Fruit fly (Drosophila melanogaster) S2 (cell line): Measurements from ENCODE around the gene Hinfp.
"Not testable (repeated sequence)": the region's sequence is repeated elsewhere in the genome, so short reads cannot be mapped to it uniquely, and the experiment has no call there.

Source experiments
- CG8478 ChIP-seq: fragments of >200 bp; optimal IDR thresholded peaks from 2 replicates; lab custom pipeline; 2018
- CTCF ChIP-seq, 2 experiments: fragments of >200 bp; optimal IDR thresholded peaks; 2 replicates each; lab custom pipeline; 2018

Hinfp gene

DNA sequence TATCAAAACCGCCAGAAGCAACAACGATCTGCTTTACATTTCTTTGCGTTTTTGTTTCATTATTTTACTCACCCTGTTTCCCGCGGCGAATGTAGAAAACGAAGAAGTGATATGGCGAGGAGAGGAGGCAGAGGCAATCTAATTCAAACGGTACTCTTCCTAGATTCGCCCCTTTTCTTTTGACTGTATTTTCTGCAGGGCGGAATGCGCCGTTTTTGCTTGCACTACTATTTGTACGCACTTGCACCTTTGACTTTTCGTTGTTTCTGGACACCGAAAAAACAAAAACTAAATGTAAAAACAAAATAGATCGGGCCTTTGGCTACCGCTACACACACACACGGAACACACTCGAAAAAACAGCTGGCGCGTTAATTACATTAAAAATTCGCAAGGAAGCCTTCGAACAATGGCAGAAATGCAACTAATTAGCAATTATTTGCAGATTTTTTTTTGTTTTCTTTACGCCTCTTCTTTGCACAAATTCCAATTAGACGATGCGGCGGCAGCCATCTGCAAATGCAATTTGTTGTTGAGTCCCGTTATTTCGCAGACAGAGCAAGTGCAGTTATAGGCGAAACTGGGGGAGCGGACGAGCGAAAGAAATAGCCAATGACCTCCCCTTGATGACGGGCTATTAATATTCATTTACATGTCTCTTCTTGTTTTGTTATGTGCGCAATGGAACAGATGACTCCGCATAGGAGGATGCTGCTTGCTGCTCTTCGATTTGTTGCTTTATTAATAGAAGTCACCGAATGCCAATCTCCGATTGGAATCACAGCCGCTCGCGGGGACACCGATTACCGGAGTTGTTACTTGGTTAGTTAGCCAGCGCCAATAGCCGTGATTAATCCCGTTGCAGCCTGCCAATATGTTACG is 5.9 kb upstream of the Hinfp start:
- no peak for TF ChIP-seq CG8478
- TF ChIP-seq CTCF (optimal IDR thresholded peaks at IDR 0.05; lab: Kevin White, UChicago), result no peak

DNA sequence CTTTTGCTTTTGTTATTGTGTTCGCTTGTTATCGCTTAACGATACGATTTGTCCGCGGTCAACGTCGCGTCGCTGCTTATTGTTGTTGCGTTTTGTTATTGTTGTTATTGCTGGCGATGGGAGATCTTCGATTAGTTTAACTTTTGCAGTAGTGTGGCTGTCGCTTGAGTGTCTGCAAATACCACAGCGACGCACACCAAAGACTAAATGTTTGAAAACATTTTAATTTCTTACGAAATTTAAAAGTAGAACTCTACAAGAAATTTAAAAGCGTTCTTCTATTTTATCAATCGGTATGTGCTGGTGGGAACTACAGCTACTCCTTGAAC is 5.3 kb upstream of the Hinfp start, which contains the start of gene spdi:
TSS of gene spdi (minus strand) at position 94 of the 329 bp plus-strand sequence.
- TF ChIP-seq CTCF (optimal IDR thresholded peaks at IDR 0.05; lab: Kevin White, UChicago) (no peak), CG8478 (no peak)

DNA sequence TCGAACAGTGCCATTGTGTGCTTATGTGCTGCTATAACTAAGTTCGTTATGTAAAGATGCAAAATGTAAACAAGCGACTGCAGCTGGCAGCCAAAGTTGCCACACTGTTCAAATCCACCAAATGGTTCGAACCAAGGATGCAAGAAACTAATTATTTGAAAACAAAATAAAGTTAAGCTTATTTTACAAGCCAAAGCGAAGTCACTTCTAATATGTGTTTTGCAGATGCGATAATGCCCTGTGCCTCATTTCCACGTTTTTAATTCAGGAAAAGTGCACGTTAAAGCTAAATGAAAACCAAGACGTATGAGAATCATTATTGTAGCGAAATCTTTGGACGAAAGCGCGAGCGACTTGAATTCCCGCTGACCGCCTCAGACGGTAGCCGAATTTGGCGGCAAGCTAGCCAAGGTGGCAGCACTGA is 4.2 kb upstream of the Hinfp start, which contains the start of the genes CG13365 and Vsp37A:
TSS of gene CG13365 (minus strand) at position 84 of the 424 bp plus-strand sequence.
TSS of gene Vsp37A (plus strand) at position 399 of the 424 bp plus-strand sequence.
- TF ChIP-seq CTCF (optimal IDR thresholded peaks at IDR 0.05; lab: Kevin White, UChicago) (peak in 1 of 2 experiments; percentile 43), CG8478 (no peak)

DNA sequence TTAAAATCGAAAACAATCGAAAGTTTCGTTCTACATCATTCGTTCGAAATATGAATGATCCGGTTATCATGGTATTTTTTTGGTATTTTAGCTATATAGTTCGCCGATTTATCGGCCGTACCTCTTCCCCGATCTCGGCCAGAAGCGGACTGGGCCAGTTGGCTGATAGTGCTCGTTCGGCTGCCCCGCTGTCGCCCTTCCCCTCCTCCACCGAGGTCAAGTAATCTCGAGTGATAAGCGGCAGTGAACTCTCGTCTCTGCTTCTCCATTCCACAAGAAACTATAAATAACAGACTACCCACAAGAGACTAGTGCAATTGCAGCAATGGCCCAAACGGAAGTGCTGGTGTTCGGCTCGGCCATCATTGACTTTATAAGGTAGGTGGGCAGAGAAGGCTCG is 2.0 kb upstream of the Hinfp start, which contains the start of gene CG13369:
TSS of gene CG13369 (plus strand) at position 112 of the 400 bp plus-strand sequence.
- TF ChIP-seq CTCF (optimal IDR thresholded peaks at IDR 0.05; lab: Kevin White, UChicago) (no peak), CG8478 (no peak)

DNA sequence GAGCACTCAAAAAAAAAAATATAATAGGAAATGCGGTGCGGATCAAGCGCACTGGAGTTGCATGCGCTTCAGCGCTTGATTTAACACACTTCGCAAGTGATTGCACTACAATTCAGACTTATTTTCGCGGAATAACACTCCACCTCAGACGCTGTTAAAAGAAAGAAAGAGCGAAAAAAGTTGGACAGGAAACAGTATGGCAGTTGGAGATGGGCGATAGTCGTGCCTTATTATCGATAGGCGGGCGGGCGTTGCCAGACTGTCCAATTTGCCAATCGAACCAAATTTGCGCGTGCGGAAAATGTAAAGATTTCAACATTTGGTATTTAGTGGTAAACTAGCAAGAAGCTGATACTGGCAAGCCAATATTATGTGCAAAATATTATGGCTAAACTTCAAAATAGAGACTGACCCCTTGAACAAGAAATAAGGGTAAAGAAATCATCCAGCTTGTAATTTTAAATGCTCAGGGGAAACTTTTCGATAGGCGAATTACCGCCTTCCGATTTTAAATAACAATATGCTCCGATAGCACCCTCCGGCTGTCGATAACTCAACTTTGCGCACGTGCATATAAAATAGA is 4.0 kb downstream of the Hinfp start, which contains the start of the genes RpL36 and Mybbp1A:
TSS of gene RpL36 (minus strand) at position 245 of the 583 bp plus-strand sequence.
TSS of gene Mybbp1A (plus strand) at position 535 of the 583 bp plus-strand sequence.
- TF ChIP-seq CTCF (optimal IDR thresholded peaks at IDR 0.05; lab: Kevin White, UChicago) (peak; percentile 22 to 26), CG8478 (no peak)

DNA sequence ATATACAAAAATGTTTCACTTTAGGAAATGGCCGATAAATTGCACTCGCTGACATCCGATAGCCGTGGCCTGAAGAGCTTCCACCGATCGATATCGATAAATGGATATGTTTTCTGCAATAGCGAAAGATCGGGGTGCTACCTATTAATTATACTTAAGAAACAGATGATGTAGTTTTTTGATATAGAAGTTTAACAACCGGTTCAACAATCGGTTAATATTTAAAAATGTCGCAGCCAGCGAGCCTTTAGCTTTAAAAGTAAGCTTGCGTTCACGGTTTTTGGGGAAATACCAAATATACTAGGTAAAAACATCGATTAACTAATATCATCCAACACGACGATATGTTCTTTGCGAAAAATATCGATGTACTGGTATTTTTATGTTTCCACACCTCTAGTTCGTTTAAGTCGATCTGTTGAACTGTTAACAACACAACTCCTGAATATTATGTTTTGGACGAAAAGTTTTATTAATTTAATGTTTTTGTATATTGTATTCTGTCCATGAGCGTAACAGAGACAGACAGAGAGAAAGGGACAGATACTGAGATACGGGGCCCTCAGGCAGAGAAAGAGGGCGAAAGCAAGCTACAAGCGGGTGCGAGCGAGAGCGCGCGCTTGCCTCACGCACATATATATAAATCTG is 10.3 kb downstream of the Hinfp start, which contains the start of gene Dredd:
TSS of gene Dredd (minus strand) at position 51 of the 648 bp plus-strand sequence.
- TF ChIP-seq CTCF (optimal IDR thresholded peaks at IDR 0.05; lab: Kevin White, UChicago), result no peak
- TF ChIP-seq CG8478, result no peak

DNA sequence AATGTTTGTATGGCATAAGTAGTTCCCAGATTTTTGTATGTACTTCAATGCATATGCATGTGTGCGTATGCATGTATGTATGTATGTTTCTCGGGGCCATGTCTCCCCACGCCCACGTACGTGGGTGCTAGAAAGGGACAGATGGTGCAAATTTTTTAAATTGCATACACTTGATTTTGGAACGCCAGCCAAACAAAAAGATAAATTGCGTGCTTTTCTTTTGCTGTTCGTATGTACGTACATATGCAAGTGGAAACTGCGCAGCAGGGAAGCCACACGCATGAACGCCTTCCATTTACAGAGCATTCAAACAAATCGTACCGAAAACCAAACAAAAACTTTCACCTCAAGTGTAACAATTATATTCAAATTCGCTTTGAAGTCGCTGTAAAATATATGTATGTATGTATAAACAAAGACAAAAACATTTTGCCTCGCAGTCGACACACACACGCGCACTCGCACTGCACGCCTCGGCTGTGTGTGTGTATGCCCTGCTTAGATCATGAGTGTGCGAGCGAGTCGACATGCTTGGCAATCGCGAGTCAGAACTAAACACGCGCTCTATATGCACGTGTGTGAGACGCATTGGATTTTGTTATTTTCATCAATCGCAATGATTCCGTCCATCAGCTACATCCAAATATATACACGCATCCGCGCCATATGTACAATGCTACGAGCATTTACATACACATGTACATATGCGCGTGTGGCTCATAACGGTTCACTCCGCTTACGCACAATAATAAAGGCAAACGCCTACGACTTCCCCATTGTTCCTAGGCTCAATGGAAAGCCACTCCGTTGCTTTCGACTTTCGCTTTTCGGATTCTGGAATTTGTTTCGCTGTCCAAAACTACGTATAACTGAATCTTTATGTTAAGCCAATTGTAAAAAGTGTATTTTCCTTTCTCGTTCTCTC is 11.5 kb downstream of the Hinfp start:
- TF ChIP-seq CG8478 (no peak), CTCF (optimal IDR thresholded peaks at IDR 0.05; lab: Kevin White, UChicago) (peak in 1 of 2 experiments; percentile 9)

DNA sequence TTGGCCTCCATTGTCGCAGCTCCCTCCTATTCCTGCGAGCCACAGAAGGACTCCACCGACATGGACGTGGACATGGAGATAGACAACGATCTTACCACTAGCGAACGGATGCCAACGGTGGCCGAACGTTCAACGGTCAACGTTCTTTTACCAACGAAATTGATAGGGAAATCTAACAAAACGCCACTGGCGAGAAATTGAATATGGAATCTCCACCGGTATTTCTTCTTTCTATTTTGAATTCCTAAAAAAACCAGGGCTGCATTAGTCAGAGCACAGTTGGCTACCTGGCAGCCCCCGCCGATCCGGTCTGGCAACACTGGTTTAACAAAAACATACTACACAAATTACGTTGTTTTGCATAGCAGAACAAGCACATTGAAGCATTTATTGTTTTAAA is 19.1 kb downstream of the Hinfp start, which contains the start of gene CG13367:
TSS of gene CG13367 (plus strand) at position 301 of the 400 bp plus-strand sequence.
- TF ChIP-seq CG8478; CTCF (optimal IDR thresholded peaks at IDR 0.05; lab: Kevin White, UChicago): not testable (repeated sequence)

DNA sequence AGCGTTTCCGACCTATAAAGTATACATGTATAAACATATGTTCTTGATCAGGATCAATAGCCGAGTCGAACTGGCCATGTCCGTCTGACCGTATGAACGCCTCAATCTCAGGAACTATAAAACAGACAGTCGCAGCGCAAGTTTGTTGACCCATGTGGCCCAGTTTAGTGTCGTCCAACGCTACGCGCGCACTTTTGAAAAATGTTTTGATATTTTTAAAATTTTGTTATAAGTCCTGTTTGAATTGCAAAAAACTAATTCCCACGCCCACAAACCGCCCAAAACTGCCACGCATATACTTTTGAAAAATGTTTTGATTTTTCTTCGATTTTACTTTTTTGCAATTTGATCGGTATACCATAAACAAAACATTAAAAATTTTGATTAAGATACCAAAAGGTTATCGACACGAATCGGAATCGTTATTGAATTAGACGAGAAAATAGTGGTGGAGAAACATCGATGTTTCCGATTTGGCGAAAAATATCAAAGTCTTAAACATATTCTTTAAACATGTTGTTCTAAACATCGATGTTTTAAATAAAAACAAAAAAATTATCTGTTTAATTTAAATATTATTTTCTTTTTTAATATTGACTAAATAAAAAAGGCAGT is 21.2 kb downstream of the Hinfp start:
- TF ChIP-seq CTCF (optimal IDR thresholded peaks at IDR 0.05; lab: Kevin White, UChicago), result no peak
- TF ChIP-seq CG8478, result no peak

DNA sequence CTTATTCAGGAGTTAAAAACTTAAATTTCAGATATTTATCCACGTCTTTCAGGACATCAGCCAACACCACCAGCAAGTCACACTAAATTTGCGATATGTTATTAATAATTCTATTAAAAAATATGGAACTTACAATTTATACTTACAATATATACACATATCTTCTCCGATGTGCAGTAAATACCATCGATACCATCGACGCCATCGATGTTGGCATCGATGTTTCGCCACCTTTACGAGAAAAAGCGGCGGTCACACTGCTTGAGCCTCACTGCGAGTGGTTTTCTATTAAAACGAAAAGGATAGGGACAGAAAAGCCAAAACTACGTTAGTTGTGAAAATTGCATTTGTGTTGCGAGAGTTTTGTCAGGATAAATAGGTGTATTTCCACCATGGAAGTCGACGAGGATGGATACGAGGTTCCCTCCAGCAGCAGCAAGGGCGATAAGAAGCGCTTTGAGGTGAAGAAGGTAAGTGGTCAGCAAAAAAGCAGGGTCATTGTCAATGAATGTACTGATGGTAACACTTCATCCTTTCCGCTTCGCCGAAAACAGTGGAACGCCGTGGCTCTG is 21.8 kb downstream of the Hinfp start, which contains the start of gene Roc1a:
TSS of gene Roc1a (plus strand) at position 249 of the 572 bp plus-strand sequence.
- TF ChIP-seq CTCF (optimal IDR thresholded peaks at IDR 0.05; lab: Kevin White, UChicago) (no peak), CG8478 (no peak)

DNA sequence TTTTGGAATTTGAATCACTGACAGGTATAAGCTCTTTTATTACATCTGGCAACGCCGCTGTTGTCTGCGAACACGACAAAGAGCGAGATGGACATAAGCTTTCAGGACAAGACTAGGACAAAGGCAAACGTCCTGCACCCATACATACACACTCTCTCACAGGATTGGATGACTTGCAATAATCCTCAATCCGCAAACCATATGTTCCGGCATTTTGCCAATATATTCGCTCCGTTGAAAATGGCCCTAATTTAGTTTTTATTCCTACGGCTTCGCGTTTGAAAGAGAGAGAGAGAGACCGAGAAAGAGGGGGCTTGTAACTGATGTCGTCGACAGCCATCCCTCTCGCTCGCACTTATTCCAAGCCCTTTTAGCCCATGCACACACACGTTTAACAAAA is 28.9 kb downstream of the Hinfp start:
- TF ChIP-seq CTCF (optimal IDR thresholded peaks at IDR 0.05; lab: Kevin White, UChicago), result no peak
- no peak for TF ChIP-seq CG8478

DNA sequence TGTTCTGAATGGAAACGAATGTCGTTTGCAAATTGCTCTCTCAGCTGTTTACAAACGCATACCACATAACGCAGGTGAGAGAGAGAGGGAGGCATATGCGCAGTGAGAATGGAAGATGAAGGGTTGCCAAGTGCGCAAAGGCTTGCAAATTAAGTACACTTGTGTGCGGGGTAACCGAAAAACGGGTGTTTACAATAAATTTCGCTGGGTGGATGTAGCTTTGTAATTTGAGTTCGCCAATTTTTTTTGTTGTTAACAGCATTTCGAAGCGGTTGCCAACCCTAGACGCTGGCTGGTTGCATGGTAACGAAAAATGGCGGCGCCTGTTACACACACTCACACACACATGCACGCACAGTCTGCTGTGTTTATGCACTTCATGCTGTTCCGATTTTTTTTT is 29.6 kb downstream of the Hinfp start:
- TF ChIP-seq CTCF (optimal IDR thresholded peaks at IDR 0.05; lab: Kevin White, UChicago) (no peak), CG8478 (no peak)
